Fruit fly (Drosophila melanogaster) whole organism, embryonic: ENCODE data around the gene Gld2.

Experiments
- Atf-2 ChIP-seq: fragments of 200-800 bp; sonication (Bioruptor generic); optimal IDR thresholded peaks from 2 replicates; lab custom pipeline; 2016; ENCODE audit warnings: missing biosample characterization, missing genetic modification characterization
- Bdp1 ChIP-seq: fragments of 200-800 bp; sonication (Bioruptor generic); optimal IDR thresholded peaks from 3 replicates; lab custom pipeline; 2016; ENCODE audit warnings: missing biosample characterization, missing genetic modification characterization
- CG11504 ChIP-seq: fragments of 200-800 bp; sonication (Bioruptor generic); optimal IDR thresholded peaks from 3 replicates; lab custom pipeline; 2019; ENCODE audit warnings: missing biosample characterization, mild to moderate bottlenecking, missing genetic modification characterization, moderate library complexity
- CG12104 ChIP-seq: fragments of 200-800 bp; sonication (Bioruptor generic); optimal IDR thresholded peaks from 3 replicates; lab custom pipeline; 2016; ENCODE audit warnings: missing biosample characterization, missing genetic modification characterization
- CG12219 ChIP-seq: fragments of 200-800 bp; sonication (Bioruptor generic); optimal IDR thresholded peaks from 3 replicates; lab custom pipeline; 2018; ENCODE audit warnings: missing biosample characterization, mild to moderate bottlenecking, missing genetic modification characterization
- CG12769 ChIP-seq: fragments of 200-800 bp; sonication (Bioruptor generic); optimal IDR thresholded peaks from 2 replicates; lab custom pipeline; 2019; ENCODE audit warnings: missing biosample characterization, mild to moderate bottlenecking, missing genetic modification characterization, moderate library complexity
- CG13287 ChIP-seq: fragments of 200-800 bp; sonication (Bioruptor generic); IDR thresholded peaks from 2 replicates; pipeline ENCODE4 v1.3.6; 2022; ENCODE audit warnings: missing biosample characterization, missing genetic modification characterization; ENCODE audit not compliant: partially characterized antibody
- CG14710 ChIP-seq: fragments of 200-800 bp; sonication (Bioruptor generic); optimal IDR thresholded peaks from 3 replicates; lab custom pipeline; 2019; ENCODE audit warnings: missing biosample characterization, mild to moderate bottlenecking, missing genetic modification characterization, moderate library complexity
- CG1647 ChIP-seq: fragments of 200-800 bp; sonication (Bioruptor generic); optimal IDR thresholded peaks from 3 replicates; lab custom pipeline; 2016; ENCODE audit warnings: missing biosample characterization, missing genetic modification characterization
- CG16813 ChIP-seq: fragments of 200-800 bp; sonication (Bioruptor generic); IDR thresholded peaks from 3 replicates; pipeline ENCODE4 v1.3.6; 2022; ENCODE audit warnings: missing biosample characterization, missing genetic modification characterization; ENCODE audit not compliant: partially characterized antibody
- CG17829 ChIP-seq: fragments of 200-800 bp; optimal IDR thresholded peaks from 2 replicates; lab custom pipeline; 2019; ENCODE audit warnings: missing biosample characterization, mild to moderate bottlenecking, missing genetic modification characterization, moderate library complexity
- CG2712 ChIP-seq: fragments of 200-800 bp; optimal IDR thresholded peaks from 3 replicates; lab custom pipeline; 2019; ENCODE audit warnings: missing biosample characterization, mild to moderate bottlenecking, missing genetic modification characterization, moderate library complexity
- CG33557 ChIP-seq: fragments of 200-800 bp; sonication (Bioruptor generic); optimal IDR thresholded peaks from 2 replicates; lab custom pipeline; 2019; ENCODE audit warnings: missing biosample characterization, mild to moderate bottlenecking, missing genetic modification characterization, moderate library complexity
- CG4282 ChIP-seq: fragments of 200-800 bp; sonication (Bioruptor generic); optimal IDR thresholded peaks from 2 replicates; lab custom pipeline; 2016; ENCODE audit warnings: missing biosample characterization, missing genetic modification characterization
- CG6683 ChIP-seq: fragments of 200-800 bp; sonication (Bioruptor generic); optimal IDR thresholded peaks from 2 replicates; lab custom pipeline; 2017; ENCODE audit warnings: missing biosample characterization, mild to moderate bottlenecking, missing genetic modification characterization, missing genetic modification reagents
- CG7271 ChIP-seq: fragments of 200-800 bp; sonication (Bioruptor generic); optimal IDR thresholded peaks from 2 replicates; lab custom pipeline; 2018; ENCODE audit warnings: missing biosample characterization, mild to moderate bottlenecking, missing genetic modification characterization, moderate library complexity
- CG7928 ChIP-seq: fragments of 200-800 bp; sonication (Bioruptor generic); optimal IDR thresholded peaks from 2 replicates; lab custom pipeline; 2017; ENCODE audit warnings: missing biosample characterization, mild to moderate bottlenecking, missing genetic modification characterization
- CG7987 ChIP-seq: fragments of 200-800 bp; sonication (Bioruptor generic); optimal IDR thresholded peaks from 2 replicates; lab custom pipeline; 2018; ENCODE audit warnings: missing biosample characterization, mild to moderate bottlenecking, missing genetic modification characterization, moderate library complexity
- CG8359 ChIP-seq: fragments of 200-800 bp; sonication (Bioruptor generic); optimal IDR thresholded peaks from 2 replicates; lab custom pipeline; 2017; ENCODE audit warnings: missing biosample characterization, mild to moderate bottlenecking, missing genetic modification characterization, borderline replicate concordance
- CG8478 ChIP-seq: fragments of >200 bp; optimal IDR thresholded peaks from 2 replicates; lab custom pipeline; 2018
- CG9727 ChIP-seq: fragments of 200-800 bp; sonication (Bioruptor generic); optimal IDR thresholded peaks from 3 replicates; lab custom pipeline; 2017; ENCODE audit warnings: missing biosample characterization, mild to moderate bottlenecking, missing genetic modification characterization
- CG9817 ChIP-seq: fragments of 200-800 bp; sonication (Bioruptor generic); optimal IDR thresholded peaks from 2 replicates; lab custom pipeline; 2018; ENCODE audit warnings: missing biosample characterization, mild to moderate bottlenecking, missing genetic modification characterization, moderate library complexity
- E2f2 ChIP-seq: fragments of 200-800 bp; sonication (Bioruptor generic); IDR thresholded peaks from 2 replicates; pipeline ENCODE4 v1.3.6; 2022; ENCODE audit warnings: missing biosample characterization, missing genetic modification characterization
- Fer3 ChIP-seq: fragments of 200-800 bp; sonication (Bioruptor generic); optimal IDR thresholded peaks from 2 replicates; lab custom pipeline; 2018; ENCODE audit warnings: missing biosample characterization, mild to moderate bottlenecking, missing genetic modification characterization, moderate library complexity
- Hand ChIP-seq: fragments of 200-800 bp; sonication (Bioruptor generic); optimal IDR thresholded peaks from 2 replicates; lab custom pipeline; 2017; ENCODE audit warnings: mild to moderate bottlenecking, missing biosample characterization, missing genetic modification reagents, missing genetic modification characterization
- Hr39 ChIP-seq: fragments of >200 bp; optimal IDR thresholded peaks from 2 replicates; lab custom pipeline; 2017
- Hr51 ChIP-seq, 2 experiments: fragments of 200-800 bp; sonication (Bioruptor generic); optimal IDR thresholded peaks; 2 replicates in 1 of 2; 3 replicates in 1 of 2; lab custom pipeline; 2016 to 2018; ENCODE audit warnings: missing biosample characterization in 2 of 2, missing genetic modification characterization in 2 of 2, mild to moderate bottlenecking in 1 of 2, moderate library complexity in 1 of 2
- Meics ChIP-seq: fragments of 200-800 bp; sonication (Bioruptor generic); optimal IDR thresholded peaks from 2 replicates; lab custom pipeline; 2017; ENCODE audit warnings: missing biosample characterization, mild to moderate bottlenecking, missing genetic modification characterization
- Neu2 ChIP-seq: fragments of 200-800 bp; sonication (Bioruptor generic); optimal IDR thresholded peaks from 3 replicates; lab custom pipeline; 2016; ENCODE audit warnings: missing biosample characterization, missing genetic modification characterization, borderline replicate concordance
- Rfx ChIP-seq: fragments of 200-800 bp; sonication (Bioruptor generic); IDR thresholded peaks from 2 replicates; pipeline ENCODE4 v1.3.6; 2022; ENCODE audit warnings: missing biosample characterization, missing genetic modification characterization
- Scr ChIP-seq: fragments of 200-800 bp; sonication (Bioruptor generic); IDR thresholded peaks from 2 replicates; pipeline ENCODE4 v1.3.6; 2022; ENCODE audit warnings: missing biosample characterization, missing genetic modification characterization; ENCODE audit not compliant: partially characterized antibody
- Xrp1 ChIP-seq: fragments of 200-800 bp; sonication (Bioruptor generic); IDR thresholded peaks from 2 replicates; pipeline ENCODE4 v1.3.6; 2022; ENCODE audit warnings: missing biosample characterization, missing genetic modification characterization
- amos ChIP-seq: fragments of 200-800 bp; sonication (Bioruptor generic); IDR thresholded peaks from 2 replicates; pipeline ENCODE4 v1.3.6; 2022; ENCODE audit warnings: missing biosample characterization, missing genetic modification characterization; ENCODE audit not compliant: partially characterized antibody
- caup ChIP-seq: fragments of 200-800 bp; sonication (Bioruptor generic); optimal IDR thresholded peaks from 3 replicates; lab custom pipeline; 2017; ENCODE audit warnings: missing biosample characterization, mild to moderate bottlenecking, missing genetic modification characterization, moderate library complexity; ENCODE audit not compliant: severe bottlenecking
- dm ChIP-seq: fragments of 200-800 bp; sonication (Bioruptor generic); optimal IDR thresholded peaks from 3 replicates; lab custom pipeline; 2016; ENCODE audit warnings: missing biosample characterization, missing genetic modification characterization
- fd96Cb ChIP-seq: fragments of 200-800 bp; sonication (Bioruptor generic); optimal IDR thresholded peaks from 2 replicates; lab custom pipeline; 2018; ENCODE audit warnings: missing biosample characterization, mild to moderate bottlenecking, missing genetic modification characterization, moderate library complexity
- grau ChIP-seq: fragments of 200-800 bp; optimal IDR thresholded peaks from 3 replicates; lab custom pipeline; 2019; ENCODE audit warnings: missing biosample characterization, mild to moderate bottlenecking, missing genetic modification characterization, moderate library complexity
- grn ChIP-seq: fragments of 200-800 bp; sonication (Bioruptor generic); optimal IDR thresholded peaks from 3 replicates; lab custom pipeline; 2017; ENCODE audit warnings: missing biosample characterization, missing genetic modification characterization
- gsb-n ChIP-seq: fragments of 200-800 bp; sonication (Bioruptor generic); optimal IDR thresholded peaks from 3 replicates; lab custom pipeline; 2018; ENCODE audit warnings: missing biosample characterization, mild to moderate bottlenecking, missing genetic modification characterization
- gt ChIP-seq: fragments of 200-800 bp; sonication (Bioruptor generic); IDR thresholded peaks from 2 replicates; pipeline ENCODE4 v1.3.6; 2022; ENCODE audit warnings: missing biosample characterization, missing genetic modification characterization
- kah ChIP-seq: fragments of 200-800 bp; sonication (Bioruptor generic); optimal IDR thresholded peaks from 2 replicates; lab custom pipeline; 2018; ENCODE audit warnings: missing biosample characterization, mild to moderate bottlenecking, missing genetic modification characterization
- ken ChIP-seq: fragments of 200-800 bp; sonication (Bioruptor generic); IDR thresholded peaks from 3 replicates; pipeline ENCODE4 v1.3.6; 2022; ENCODE audit warnings: missing biosample characterization, missing genetic modification characterization
- klu ChIP-seq: fragments of 200-800 bp; sonication (Bioruptor generic); IDR thresholded peaks from 2 replicates; pipeline ENCODE4 v1.3.6; 2022; ENCODE audit warnings: missing biosample characterization, missing genetic modification characterization
- nmo ChIP-seq: fragments of 200-800 bp; sonication (Bioruptor generic); optimal IDR thresholded peaks from 2 replicates; lab custom pipeline; 2018; ENCODE audit warnings: missing biosample characterization, mild to moderate bottlenecking, missing genetic modification characterization, moderate library complexity
- row ChIP-seq: fragments of 200-800 bp; sonication (Bioruptor generic); IDR thresholded peaks from 3 replicates; pipeline ENCODE4 v1.3.6; 2022; ENCODE audit warnings: missing biosample characterization, missing genetic modification characterization
- sim ChIP-seq: fragments of 200-800 bp; sonication (Bioruptor generic); IDR thresholded peaks from 2 replicates; pipeline ENCODE4 v1.3.6; 2022; ENCODE audit warnings: missing biosample characterization, missing genetic modification characterization
- sima ChIP-seq: fragments of 200-800 bp; sonication (Bioruptor generic); optimal IDR thresholded peaks from 2 replicates; lab custom pipeline; 2016; ENCODE audit warnings: missing biosample characterization, missing genetic modification characterization
- vvl ChIP-seq: fragments of 200-800 bp; sonication (Bioruptor generic); IDR thresholded peaks from 2 replicates; pipeline ENCODE4 v1.3.6; 2022; ENCODE audit warnings: missing biosample characterization, missing genetic modification characterization

Gld2 gene

DNA sequence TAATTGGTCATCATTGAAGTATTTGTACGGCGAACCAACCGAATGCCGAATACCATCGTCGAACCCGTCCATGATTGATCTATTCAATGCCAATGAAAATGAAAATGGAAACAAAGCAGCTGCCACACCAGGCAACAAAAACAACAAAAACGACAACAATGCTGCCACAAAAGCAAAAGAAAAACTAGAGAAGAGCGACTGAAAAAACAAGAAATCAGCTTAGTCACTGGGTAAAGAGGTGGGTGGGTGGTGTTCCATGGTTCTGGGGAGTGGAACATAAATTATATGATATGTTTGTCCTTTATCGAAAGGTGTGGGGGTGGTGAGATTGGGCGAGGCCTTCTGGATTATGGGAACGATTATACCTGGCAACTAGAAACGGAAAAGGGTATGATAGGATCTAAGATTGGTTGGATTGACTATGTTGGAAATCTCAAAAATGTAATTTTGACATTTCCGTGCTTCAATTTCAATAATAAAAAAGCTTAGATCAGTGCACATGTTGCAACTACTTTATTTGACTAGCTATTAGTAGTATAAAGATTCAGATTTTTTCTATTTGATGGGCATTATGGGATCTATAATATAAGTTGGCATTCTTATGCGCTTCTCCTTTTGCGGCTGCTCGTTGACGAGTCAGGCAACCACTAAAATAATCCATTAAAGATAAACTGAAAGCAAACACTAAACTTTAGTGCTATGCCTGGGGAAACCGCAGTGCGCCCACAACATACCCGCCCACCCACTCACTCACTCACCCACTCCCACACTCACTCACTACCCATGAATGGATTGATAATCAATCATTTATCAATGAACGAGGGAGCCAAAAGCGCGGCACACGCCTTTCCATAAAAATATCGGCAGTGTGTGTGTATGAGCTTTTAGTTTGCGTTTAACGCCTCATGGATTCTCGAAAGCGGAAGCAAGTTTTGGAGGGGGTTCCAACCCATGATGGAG, 38.9 kb upstream of the Gld2 start (continued):
- no peak for TF ChIP-seq nmo (GFP tag; lab: Kevin White, UChicago)
- no peak for TF ChIP-seq sima (GFP tag; lab: Kevin White, UChicago)
- no peak for TF ChIP-seq kah
- peak; percentile 0 for TF ChIP-seq CG12219 (GFP tag; lab: Kevin White, UChicago)
- TF ChIP-seq CG16813: no peak
- TF ChIP-seq fd96Cb (tag; lab: Kevin White, UChicago): peak; percentile 20
- no peak for TF ChIP-seq CG8478
- TF ChIP-seq CG7271 (tag; lab: Kevin White, UChicago): no peak
- peak; percentile 50 for TF ChIP-seq grn (GFP tag; lab: Kevin White, UChicago)
- no peak for TF ChIP-seq Meics (GFP tag; lab: Kevin White, UChicago)
- TF ChIP-seq CG17829: peak; percentile 20
- peak; percentile 10 for TF ChIP-seq CG14710 (tag; lab: Kevin White, UChicago)
- TF ChIP-seq Scr (GFP tag; lab: Robert Waterston, UW): no peak
- no peak for TF ChIP-seq gsb-n (tag; lab: Kevin White, UChicago)
- TF ChIP-seq CG7987: no peak
- 0 out of 2 replicates have a peak, but pooled peaks have one; percentile 18 for TF ChIP-seq Xrp1 (GFP tag; lab: Robert Waterston, UW)
- no peak for TF ChIP-seq CG7928 (GFP tag; lab: Kevin White, UChicago)
- 0 out of 3 replicates have a peak, but pooled peaks have one; percentile 40 for TF ChIP-seq row (GFP tag; lab: Robert Waterston, UW)
- no peak for TF ChIP-seq Bdp1 (GFP tag; lab: Kevin White, UChicago)
- peak; percentile 28 for TF ChIP-seq CG2712
- 0 out of 3 replicates have a peak, but pooled peaks have one; percentile 49 for TF ChIP-seq ken (GFP tag; lab: Robert Waterston, UW)
- TF ChIP-seq E2f2 (GFP tag; lab: Robert Waterston, UW): no peak
- TF ChIP-seq CG1647 (GFP tag; lab: Kevin White, UChicago): no peak
- no peak for TF ChIP-seq CG12104 (GFP tag; lab: Kevin White, UChicago)
- TF ChIP-seq Neu2 (GFP tag; lab: Kevin White, UChicago): no peak
- no peak for TF ChIP-seq gt (GFP tag; lab: Robert Waterston, UW)
- no peak for TF ChIP-seq Atf-2 (GFP tag; lab: Kevin White, UChicago)
- TF ChIP-seq Hr39 (lab: Kevin White, UChicago): no peak
- peak; percentile 47 for TF ChIP-seq CG11504 (tag; lab: Kevin White, UChicago)
- no peak for TF ChIP-seq Hand (GFP tag; lab: Kevin White, UChicago)
- TF ChIP-seq CG12769 (tag; lab: Kevin White, UChicago): no peak
- TF ChIP-seq Rfx (GFP tag; lab: Robert Waterston, UW): 0 out of 2 replicates have a peak, but pooled peaks have one; percentile 20
- TF ChIP-seq sim: no peak
- peak in 1 of 2 experiments; percentile 33 for TF ChIP-seq Hr51 (GFP tag; optimal IDR thresholded peaks at IDR 0.05; lab: Kevin White, UChicago)
- no peak for TF ChIP-seq klu
- no peak for TF ChIP-seq CG9817 (tag; lab: Kevin White, UChicago)
- peak; percentile 25 for TF ChIP-seq grau (tag; lab: Kevin White, UChicago)
- TF ChIP-seq CG4282: no peak
- TF ChIP-seq CG8359 (GFP tag; lab: Kevin White, UChicago): no peak
- TF ChIP-seq Fer3 (tag; lab: Kevin White, UChicago): no peak
- no peak for TF ChIP-seq CG13287 (GFP tag; lab: Robert Waterston, UW)
- TF ChIP-seq amos (GFP tag; lab: Robert Waterston, UW): no peak
- no peak for TF ChIP-seq CG9727 (GFP tag; lab: Kevin White, UChicago)
- no peak for TF ChIP-seq vvl (GFP tag; lab: Robert Waterston, UW)
- TF ChIP-seq CG33557: no peak
- no peak for TF ChIP-seq dm (GFP tag; lab: Kevin White, UChicago)
- no peak for TF ChIP-seq CG6683 (GFP tag; lab: Kevin White, UChicago)
- TF ChIP-seq caup: no peak
